Fruit fly (Drosophila melanogaster): Measurements from ENCODE around the gene Gmd.
A peak's percentile ranks its signal among the peaks of the same experiment; 100 is the strongest.

Gmd gene

dm6 chr2L:5009306-5010030 is 32.6 kb upstream of the Gmd start, which contains the start of gene Rtnl1 (continued):
- TF ChIP-seq Stat92E (GFP tag; optimal IDR thresholded peaks at IDR 0.05): no peak
- no peak for TF ChIP-seq CG14441 (GFP tag; IDR thresholded peaks at IDR 0.05)
- no peak for TF ChIP-seq dan (GFP tag; IDR thresholded peaks at IDR 0.05)
- no peak for TF ChIP-seq CG2678 (tag; optimal IDR thresholded peaks at IDR 0.05)
- TF ChIP-seq exex (tag; optimal IDR thresholded peaks at IDR 0.05): no peak
- TF ChIP-seq CG10431 (GFP tag; optimal IDR thresholded peaks at IDR 0.05): no peak
- TF ChIP-seq CG31388 (GFP tag; optimal IDR thresholded peaks at IDR 0.05): no peak
- TF ChIP-seq CG16815 (GFP tag; optimal IDR thresholded peaks at IDR 0.05): no peak
- TF ChIP-seq CG10209 (GFP tag; optimal IDR thresholded peaks at IDR 0.05): no peak
- TF ChIP-seq toy (GFP tag; IDR thresholded peaks at IDR 0.05): no peak
- TF ChIP-seq pum (GFP tag; optimal IDR thresholded peaks at IDR 0.05): peak; percentile 19
- peak; percentile 88 for TF ChIP-seq CG1603 (tag; optimal IDR thresholded peaks at IDR 0.05)
- no peak for TF ChIP-seq fd3F (GFP tag; optimal IDR thresholded peaks at IDR 0.05)
- TF ChIP-seq ap (GFP tag; IDR thresholded peaks at IDR 0.05): no peak
- peak; percentile 93 for TF ChIP-seq pita (GFP tag; optimal IDR thresholded peaks at IDR 0.05)
- TF ChIP-seq CG15011 (GFP tag; optimal IDR thresholded peaks at IDR 0.05): no peak
- no peak for TF ChIP-seq sima (GFP tag; optimal IDR thresholded peaks at IDR 0.05)
- TF ChIP-seq pb (GFP tag; optimal IDR thresholded peaks at IDR 0.05): no peak
- no peak for TF ChIP-seq CG5180 (GFP tag; optimal IDR thresholded peaks at IDR 0.05)
- TF ChIP-seq kni (GFP tag; optimal IDR thresholded peaks at IDR 0.05): no peak
- TF ChIP-seq Med (GFP tag): peak; percentile 91
- TF ChIP-seq zen (tag; optimal IDR thresholded peaks at IDR 0.05): peak; percentile 9
- TF ChIP-seq CG13894 (tag; optimal IDR thresholded peaks at IDR 0.05): peak; percentile 47
- TF ChIP-seq Hsf (GFP tag; optimal IDR thresholded peaks at IDR 0.05): peak; percentile 31
- TF ChIP-seq dysf (GFP tag; IDR thresholded peaks at IDR 0.05): 0 out of 3 replicates have a peak, but pooled peaks have one; percentile 12
- TF ChIP-seq Mrtf (GFP tag; IDR thresholded peaks at IDR 0.05): no peak
- no peak for TF ChIP-seq Hand (GFP tag; optimal IDR thresholded peaks at IDR 0.05)
- TF ChIP-seq fru (optimal IDR thresholded peaks at IDR 0.05): no peak
- TF ChIP-seq Tbp (GFP tag; optimal IDR thresholded peaks at IDR 0.05): peak; percentile 44
- peak; percentile 78 for TF ChIP-seq CHES-1-like (GFP tag; optimal IDR thresholded peaks at IDR 0.05)
- TF ChIP-seq CG8089 (GFP tag; optimal IDR thresholded peaks at IDR 0.05): no peak
- no peak for TF ChIP-seq Xrp1 (GFP tag; IDR thresholded peaks at IDR 0.05)
- no peak for TF ChIP-seq Spps (tag; optimal IDR thresholded peaks at IDR 0.05)
- no peak for TF ChIP-seq D19B (GFP tag; optimal IDR thresholded peaks at IDR 0.05)
- TF ChIP-seq ci (GFP tag; IDR thresholded peaks at IDR 0.05): peak; percentile 57; the same call in 2 of the 3 replicates
- TF ChIP-seq Dp (GFP tag; optimal IDR thresholded peaks at IDR 0.05): peak; percentile 88
- TF ChIP-seq chinmo (GFP tag; IDR thresholded peaks at IDR 0.05; ENCODE audit: partially characterized antibody): peak; percentile 99
- no peak for TF ChIP-seq run (tag; optimal IDR thresholded peaks at IDR 0.05)
- TF ChIP-seq phol (tag; optimal IDR thresholded peaks at IDR 0.05): peak; percentile 81
- TF ChIP-seq otp (GFP tag; IDR thresholded peaks at IDR 0.05): no peak
- TF ChIP-seq CG34422 (GFP tag; IDR thresholded peaks at IDR 0.05): peak; percentile 49; the same call in 2 of the 3 replicates
- no peak for TF ChIP-seq CG2202 (tag; optimal IDR thresholded peaks at IDR 0.05)
- peak; percentile 88 for TF ChIP-seq HmgD (GFP tag; optimal IDR thresholded peaks at IDR 0.05)
- TF ChIP-seq row (GFP tag; IDR thresholded peaks at IDR 0.05): peak; percentile 57
- peak; percentile 88; the same call in 2 of the 3 replicates for TF ChIP-seq CG7963 (GFP tag; IDR thresholded peaks at IDR 0.05; ENCODE audit: partially characterized antibody)
- peak; percentile 2 for TF ChIP-seq maf-S (GFP tag; optimal IDR thresholded peaks at IDR 0.05)
- TF ChIP-seq pros (GFP tag; optimal IDR thresholded peaks at IDR 0.05): no peak
- no peak for TF ChIP-seq CG4404 (GFP tag; IDR thresholded peaks at IDR 0.05)
- TF ChIP-seq pho (GFP tag; optimal IDR thresholded peaks at IDR 0.05): peak; percentile 49
- TF ChIP-seq CG10147 (GFP tag; optimal IDR thresholded peaks at IDR 0.05): peak; percentile 27

Data from whole organism, embryonic.